Worm (Caenorhabditis elegans) whole organism, L1 larva: Measurements from ENCODE around the gene cpsf-3.
A peak's percentile ranks its signal among the peaks of the same experiment; 100 is the strongest.

Source experiments
- ces-1 ChIP-seq: fragments of 150-350 bp; optimal IDR thresholded peaks from 2 replicates; lab custom pipeline; 2014; ENCODE audit warnings: missing biosample characterization, missing genetic modification reagents, missing genetic modification characterization
- elt-3 ChIP-seq, 6 experiments: fragments of 150-350 bp in 1 of 6; sonication (generic microtip); optimal IDR thresholded peaks; 2 replicates each; lab custom pipeline; 2017 to 2018; ENCODE audit warnings: missing biosample characterization in 6 of 6, missing genetic modification characterization in 6 of 6, inconsistent platforms in 1 of 6
- lin-15B ChIP-seq: fragments of 150-350 bp; sonication (generic microtip); optimal IDR thresholded peaks from 3 replicates; lab custom pipeline; 2014; ENCODE audit warnings: missing biosample characterization, missing genetic modification characterization
- lin-39 ChIP-seq: fragments of 150-350 bp; optimal IDR thresholded peaks from 2 replicates; lab custom pipeline; 2014; ENCODE audit warnings: missing biosample characterization, missing genetic modification reagents, missing genetic modification characterization
- mdl-1 ChIP-seq, 2 experiments: fragments of 150-350 bp; optimal IDR thresholded peaks; 2 replicates each; lab custom pipeline; 2014 to 2017; ENCODE audit warnings: missing biosample characterization in 2 of 2, missing genetic modification characterization in 2 of 2, inconsistent platforms in 1 of 2
- nhr-12 ChIP-seq: sonication (generic microtip); optimal IDR thresholded peaks from 2 replicates; lab custom pipeline; 2017; ENCODE audit warnings: missing biosample characterization, missing genetic modification characterization
- sox-4 ChIP-seq: sonication (generic microtip); optimal IDR thresholded peaks from 2 replicates; lab custom pipeline; 2016; ENCODE audit warnings: missing genetic modification characterization, missing compliant biosample characterization
- sptf-1 ChIP-seq: fragments of 150-350 bp; optimal IDR thresholded peaks from 2 replicates; lab custom pipeline; 2014; ENCODE audit warnings: missing biosample characterization, missing genetic modification characterization
- tbx-2 ChIP-seq: sonication (generic microtip); optimal IDR thresholded peaks from 2 replicates; lab custom pipeline; 2016; ENCODE audit warnings: missing genetic modification characterization, missing compliant biosample characterization
- zag-1 ChIP-seq: fragments of 150-350 bp; optimal IDR thresholded peaks from 2 replicates; lab custom pipeline; 2014; ENCODE audit warnings: missing biosample characterization, missing genetic modification characterization

- TF ChIP-seq elt-3 (tag; optimal IDR thresholded peaks at IDR 0.05; lab: Kevin White, UChicago) (peak in 1 of 6 experiments; percentile 50), nhr-12 (tag; lab: Kevin White, UChicago) (no peak), mdl-1 (tag; optimal IDR thresholded peaks at IDR 0.05; lab: Kevin White, UChicago) (peak in 1 of 2 experiments; percentile 68), ces-1 (GFP tag; lab: Kevin White, UChicago) (no peak), sptf-1 (tag; lab: Kevin White, UChicago) (no peak), lin-39 (tag; lab: Kevin White, UChicago) (peak; percentile 50), tbx-2 (tag; lab: Kevin White, UChicago) (peak; percentile 82), lin-15B (peak; percentile 88), sox-4 (peak; percentile 56), zag-1 (tag; lab: Kevin White, UChicago) (peak; percentile 1)
Measured at ce11 chrIV:13297746-13298145, 15.1 kb upstream of the cpsf-3 start, which contains the start of the genes Y67H2A.2 and micu-1.
